Worm (Caenorhabditis elegans) whole organism, L4 larva: ENCODE results near the gene R01B10.3.

ENCODE experiments used
- F10B5.3 ChIP-seq: sonication (generic microtip); optimal IDR thresholded peaks from 2 replicates; lab custom pipeline; 2016; ENCODE audit warnings: mild to moderate bottlenecking, missing genetic modification characterization, missing compliant biosample characterization
- F49E8.2 ChIP-seq: sonication (generic microtip); optimal IDR thresholded peaks from 2 replicates; lab custom pipeline; 2016; ENCODE audit warnings: missing compliant biosample characterization, mild to moderate bottlenecking, missing genetic modification characterization, borderline replicate concordance
- ama-1 ChIP-seq: fragments of 150-350 bp; optimal IDR thresholded peaks from 2 replicates; lab custom pipeline; 2014; ENCODE audit warnings: inconsistent platforms, mixed read lengths
- cey-2 ChIP-seq: sonication (generic microtip); optimal IDR thresholded peaks from 3 replicates; lab custom pipeline; 2017; ENCODE audit warnings: missing genetic modification characterization, mild to moderate bottlenecking, missing compliant biosample characterization, antibody characterized with exemption, borderline replicate concordance; ENCODE audit not compliant: insufficient read depth
- daf-12 ChIP-seq: fragments of 150-350 bp; optimal IDR thresholded peaks from 2 replicates; lab custom pipeline; 2014; ENCODE audit warnings: missing biosample characterization, missing genetic modification reagents, missing genetic modification characterization
- dmd-9 ChIP-seq: fragments of 200-800 bp; sonication (Bioruptor generic); IDR thresholded peaks from 2 replicates; pipeline ENCODE4 v1.3.6; 2022; ENCODE audit warnings: missing genetic modification reagents, missing genetic modification characterization, missing compliant biosample characterization
- lin-13 ChIP-seq: fragments of 150-350 bp; optimal IDR thresholded peaks from 2 replicates; lab custom pipeline; 2014; ENCODE audit warnings: missing biosample characterization, missing genetic modification reagents, missing genetic modification characterization
- nhr-237 ChIP-seq: sonication (generic microtip); optimal IDR thresholded peaks from 2 replicates; lab custom pipeline; 2017; ENCODE audit warnings: missing biosample characterization, missing genetic modification characterization

DNA sequence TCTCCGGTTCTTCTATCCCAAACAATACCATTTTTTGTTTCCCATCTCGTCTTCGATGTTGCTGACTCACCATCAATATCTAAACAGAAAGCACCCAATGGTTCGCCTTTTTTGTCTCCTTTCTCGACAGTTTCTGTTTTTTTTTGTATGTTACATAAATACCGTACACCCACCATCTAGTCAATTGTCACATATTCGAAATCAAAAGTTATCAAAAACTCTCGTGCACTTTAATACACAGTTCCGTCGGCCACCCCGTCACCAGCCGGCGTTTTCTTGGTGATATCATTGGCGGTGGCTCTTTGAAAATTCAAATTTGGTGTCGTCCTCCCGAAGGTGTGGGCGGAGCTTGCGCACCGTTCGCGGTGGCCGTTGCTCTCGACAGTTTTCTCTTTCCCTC is 37.0 kb downstream of the R01B10.3 start:
- no peak for TF ChIP-seq F49E8.2 (tag; lab: Kevin White, UChicago)
- no peak for TF ChIP-seq lin-13 (GFP tag; lab: Kevin White, UChicago)
- TF ChIP-seq F10B5.3 (tag; lab: Kevin White, UChicago), result no peak
- no peak for TF ChIP-seq nhr-237
- no peak for TF ChIP-seq cey-2 (tag; lab: Kevin White, UChicago)
- TF ChIP-seq ama-1, result no peak
- no peak for TF ChIP-seq dmd-9
- TF ChIP-seq daf-12 (tag; lab: Kevin White, UChicago), result no peak
